Worm (Caenorhabditis elegans) whole organism, early embryonic: ENCODE results near the gene ZK856.7.

ENCODE experiments used
- B0310.2 ChIP-seq: sonication (generic microtip); optimal IDR thresholded peaks from 2 replicates; lab custom pipeline; 2016; ENCODE audit warnings: mild to moderate bottlenecking, missing genetic modification characterization, missing compliant biosample characterization
- F13C5.2 ChIP-seq: sonication (generic microtip); optimal IDR thresholded peaks from 2 replicates; lab custom pipeline; 2017; ENCODE audit warnings: mild to moderate bottlenecking, missing genetic modification characterization, inconsistent platforms, missing compliant biosample characterization
- ama-1 ChIP-seq: fragments of 150-350 bp; optimal IDR thresholded peaks from 2 replicates; lab custom pipeline; 2014
- hmbx-1 ChIP-seq: sonication (generic microtip); optimal IDR thresholded peaks from 2 replicates; lab custom pipeline; 2016; ENCODE audit warnings: mild to moderate bottlenecking, missing genetic modification characterization, missing compliant biosample characterization
- hnd-1 ChIP-seq: sonication (generic microtip); optimal IDR thresholded peaks from 2 replicates; lab custom pipeline; 2016; ENCODE audit warnings: missing genetic modification characterization, missing compliant biosample characterization
- tra-4 ChIP-seq: sonication (generic microtip); optimal IDR thresholded peaks from 2 replicates; lab custom pipeline; 2017; ENCODE audit warnings: missing genetic modification characterization, missing compliant biosample characterization

DNA sequence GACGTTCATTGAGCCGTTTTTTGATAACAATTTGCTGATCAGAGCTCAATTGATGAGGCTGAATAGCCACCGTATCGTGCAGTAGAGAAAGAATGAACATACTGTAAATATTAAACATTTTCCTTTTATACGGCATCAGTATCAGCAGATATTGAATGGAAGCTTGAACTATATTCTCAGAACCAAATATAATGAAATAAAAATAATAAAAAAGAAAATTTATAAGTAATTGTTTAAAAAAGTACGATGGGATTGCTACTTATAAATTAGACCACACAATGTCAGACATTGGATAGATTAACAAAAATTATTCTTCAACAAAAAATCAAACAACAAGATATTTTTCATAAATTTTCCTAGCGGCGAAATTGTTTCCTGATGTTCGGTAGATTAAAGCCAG lies 4.6 kb downstream of the ZK856.7 start, which contains the start of gene rpc-25:
- TF ChIP-seq ama-1 (lab: Kevin White, UChicago) (no peak), B0310.2 (tag; lab: Kevin White, UChicago) (no peak), hmbx-1 (tag; lab: Kevin White, UChicago) (no peak), tra-4 (tag; lab: Kevin White, UChicago) (no peak), F13C5.2 (tag; lab: Kevin White, UChicago) (no peak), hnd-1 (tag; lab: Kevin White, UChicago) (no peak)
